Worm (Caenorhabditis elegans) whole organism, L4 larva: Measurements from ENCODE around the gene F58D12.1.
A peak's percentile ranks its signal among the peaks of the same experiment; 100 is the strongest.

Experiments
- D1046.2 ChIP-seq: fragments of 200-800 bp; sonication (Bioruptor generic); IDR thresholded peaks from 2 replicates; pipeline ENCODE4 v1.3.6; 2022; ENCODE audit warnings: missing genetic modification characterization, missing compliant biosample characterization
- F26F4.8 ChIP-seq: fragments of 200-800 bp; sonication (Bioruptor generic); conservative IDR thresholded peaks from 2 replicates; pipeline ENCODE4 v1.3.6; 2022; ENCODE audit warnings: missing genetic modification characterization, missing compliant biosample characterization
- F44E2.7 ChIP-seq: fragments of 200-800 bp; sonication (Bioruptor generic); IDR thresholded peaks from 2 replicates; pipeline ENCODE4 v2.1.2; 2022; ENCODE audit warnings: missing genetic modification characterization, missing compliant biosample characterization
- R02D3.7 ChIP-seq: fragments of 150-350 bp; sonication (generic microtip); optimal IDR thresholded peaks from 3 replicates; lab custom pipeline; 2014; ENCODE audit warnings: missing biosample characterization, missing genetic modification characterization
- T20F7.1 ChIP-seq: fragments of 200-800 bp; sonication (Bioruptor generic); optimal IDR thresholded peaks from 2 replicates; lab custom pipeline; 2018; ENCODE audit warnings: mild to moderate bottlenecking, missing genetic modification characterization, missing compliant biosample characterization
- T26A8.4 ChIP-seq: fragments of 200-800 bp; sonication (Bioruptor generic); IDR thresholded peaks from 2 replicates; pipeline ENCODE4 v1.3.6; 2022; ENCODE audit warnings: missing genetic modification characterization, missing compliant biosample characterization
- Y105C5A.15 ChIP-seq: fragments of 200-800 bp; sonication (Bioruptor generic); IDR thresholded peaks from 2 replicates; pipeline ENCODE4 v1.3.6; 2022; ENCODE audit warnings: missing genetic modification characterization, missing compliant biosample characterization
- Y5F2A.4 ChIP-seq: fragments of 200-800 bp; sonication (Bioruptor generic); optimal IDR thresholded peaks from 2 replicates; lab custom pipeline; 2018; ENCODE audit warnings: mild to moderate bottlenecking, missing genetic modification characterization, missing compliant biosample characterization
- Y75B8A.6 ChIP-seq: fragments of 200-800 bp; sonication (Bioruptor generic); IDR thresholded peaks from 2 replicates; pipeline ENCODE4 v1.3.6; 2022; ENCODE audit warnings: missing genetic modification reagents, missing genetic modification characterization, missing compliant biosample characterization
- ZK546.5 ChIP-seq, 2 experiments: sonication (generic microtip); optimal IDR thresholded peaks; 2 replicates each; lab custom pipeline; 2017; ENCODE audit warnings: missing biosample characterization in 2 of 2, missing genetic modification characterization in 2 of 2
- aha-1 ChIP-seq: fragments of 150-350 bp; peaks from one replicate; lab custom pipeline; 2014; ENCODE audit warnings: missing biosample characterization, missing genetic modification characterization
- arid-1 ChIP-seq: fragments of 200-800 bp; sonication (Bioruptor generic); conservative IDR thresholded peaks from 2 replicates; pipeline ENCODE4 v1.3.6; 2022; ENCODE audit warnings: missing genetic modification reagents, missing genetic modification characterization, missing compliant biosample characterization
- ceh-28 ChIP-seq: fragments of 150-350 bp; optimal IDR thresholded peaks from 2 replicates; lab custom pipeline; 2014; ENCODE audit warnings: missing biosample characterization, missing genetic modification reagents, missing genetic modification characterization
- ceh-44 ChIP-seq: fragments of 200-800 bp; sonication (Bioruptor generic); IDR thresholded peaks from 2 replicates; pipeline ENCODE4 v1.3.6; 2022; ENCODE audit warnings: missing genetic modification reagents, missing genetic modification characterization, missing compliant biosample characterization
- cey-2 ChIP-seq: sonication (generic microtip); optimal IDR thresholded peaks from 3 replicates; lab custom pipeline; 2017; ENCODE audit warnings: missing genetic modification characterization, mild to moderate bottlenecking, missing compliant biosample characterization, antibody characterized with exemption, borderline replicate concordance; ENCODE audit not compliant: insufficient read depth
- ctbp-1 ChIP-seq: fragments of 200-800 bp; sonication (Bioruptor generic); IDR thresholded peaks from 2 replicates; pipeline ENCODE4 v1.3.6; 2022; ENCODE audit warnings: missing genetic modification reagents, missing genetic modification characterization, missing compliant biosample characterization
- daf-12 ChIP-seq: fragments of 150-350 bp; optimal IDR thresholded peaks from 2 replicates; lab custom pipeline; 2014; ENCODE audit warnings: missing biosample characterization, missing genetic modification reagents, missing genetic modification characterization
- daf-16 ChIP-seq, 3 experiments: sonication (generic microtip); optimal IDR thresholded peaks; 2 replicates each; lab custom pipeline; 2016 to 2017; ENCODE audit warnings: missing genetic modification characterization in 3 of 3, missing genetic modification reagents in 3 of 3, mild to moderate bottlenecking in 2 of 3, missing compliant biosample characterization in 2 of 3, missing biosample characterization in 1 of 3, moderate library complexity in 1 of 3
- daf-8 ChIP-seq: fragments of 200-800 bp; sonication (Bioruptor generic); IDR thresholded peaks from 2 replicates; pipeline ENCODE4 v1.3.6; 2022; ENCODE audit warnings: missing genetic modification characterization, missing compliant biosample characterization
- dmd-6 ChIP-seq: fragments of 200-800 bp; sonication (Bioruptor generic); IDR thresholded peaks from 2 replicates; pipeline ENCODE4 v1.3.6; 2022; ENCODE audit warnings: missing genetic modification reagents, missing genetic modification characterization, missing compliant biosample characterization
- dmd-8 ChIP-seq: fragments of 200-800 bp; sonication (Bioruptor generic); IDR thresholded peaks from 2 replicates; pipeline ENCODE4 v1.3.6; 2022; ENCODE audit warnings: missing genetic modification characterization, missing compliant biosample characterization
- dve-1 ChIP-seq: sonication (generic microtip); optimal IDR thresholded peaks from 2 replicates; lab custom pipeline; 2017; ENCODE audit warnings: antibody characterized with exemption, mild to moderate bottlenecking, missing genetic modification characterization, missing compliant biosample characterization; ENCODE audit not compliant: insufficient read depth
- egl-43 ChIP-seq: fragments of 200-800 bp; sonication (Bioruptor generic); IDR thresholded peaks from 2 replicates; pipeline ENCODE4 v1.3.6; 2022; ENCODE audit warnings: missing genetic modification reagents, missing genetic modification characterization, missing compliant biosample characterization
- gei-8 ChIP-seq: fragments of 200-800 bp; sonication (Bioruptor generic); optimal IDR thresholded peaks from 2 replicates; lab custom pipeline; 2018; ENCODE audit warnings: mild to moderate bottlenecking, missing genetic modification characterization, missing compliant biosample characterization
- hif-1 ChIP-seq, 2 experiments: sonication (generic microtip); optimal IDR thresholded peaks; 2 replicates each; lab custom pipeline; 2016 to 2017; ENCODE audit warnings: missing compliant biosample characterization in 2 of 2, missing genetic modification characterization in 2 of 2, missing genetic modification reagents in 2 of 2, missing genotype in 2 of 2, mild to moderate bottlenecking in 1 of 2
- hlh-11 ChIP-seq: fragments of 200-800 bp; sonication (Bioruptor generic); optimal IDR thresholded peaks from 2 replicates; lab custom pipeline; 2018; ENCODE audit warnings: mild to moderate bottlenecking, missing genetic modification characterization, missing compliant biosample characterization
- jun-1 ChIP-seq: fragments of 150-350 bp; optimal IDR thresholded peaks from 2 replicates; lab custom pipeline; 2014; ENCODE audit warnings: missing biosample characterization, missing genetic modification reagents, missing genetic modification characterization
- lin-1 ChIP-seq: fragments of 200-800 bp; sonication (Bioruptor generic); IDR thresholded peaks from 2 replicates; pipeline ENCODE4 v1.3.6; 2022; ENCODE audit warnings: missing genetic modification reagents, missing genetic modification characterization, missing compliant biosample characterization
- lin-13 ChIP-seq: fragments of 150-350 bp; optimal IDR thresholded peaks from 2 replicates; lab custom pipeline; 2014; ENCODE audit warnings: missing biosample characterization, missing genetic modification reagents, missing genetic modification characterization
- lin-29 ChIP-seq: fragments of 200-800 bp; sonication (Bioruptor generic); IDR thresholded peaks from 2 replicates; pipeline ENCODE4 v1.3.6; 2022; ENCODE audit warnings: missing genetic modification reagents, missing genetic modification characterization, missing compliant biosample characterization
- lin-39 ChIP-seq: fragments of 150-350 bp; optimal IDR thresholded peaks from 2 replicates; lab custom pipeline; 2014; ENCODE audit warnings: missing biosample characterization, missing genetic modification reagents, missing genetic modification characterization
- lir-3 ChIP-seq: sonication (generic microtip); optimal IDR thresholded peaks from 2 replicates; lab custom pipeline; 2016; ENCODE audit warnings: mild to moderate bottlenecking, missing genetic modification characterization, missing compliant biosample characterization
- lsy-2 ChIP-seq, 2 experiments: fragments of 150-350 bp in 1 of 2; sonication (generic microtip) in 1 of 2; optimal IDR thresholded peaks; 2 replicates each; lab custom pipeline; 2014 to 2017; ENCODE audit warnings: missing biosample characterization in 2 of 2, missing genetic modification characterization in 2 of 2
- madf-9 ChIP-seq: fragments of 200-800 bp; sonication (Bioruptor generic); conservative IDR thresholded peaks from 2 replicates; pipeline ENCODE4 v1.3.6; 2022; ENCODE audit warnings: missing genetic modification reagents, missing genetic modification characterization, missing compliant biosample characterization
- mdl-1 ChIP-seq, 2 experiments: fragments of 150-350 bp in 1 of 2; sonication (generic microtip) in 1 of 2; optimal IDR thresholded peaks; 2 replicates each; lab custom pipeline; 2014 to 2017; ENCODE audit warnings: missing biosample characterization in 2 of 2, missing genetic modification characterization in 2 of 2
- mdt-29 ChIP-seq: fragments of 200-800 bp; sonication (Bioruptor generic); IDR thresholded peaks from 2 replicates; pipeline ENCODE4 v1.3.6; 2022; ENCODE audit warnings: missing genetic modification reagents, missing genetic modification characterization, missing compliant biosample characterization
- mep-1 ChIP-seq: fragments of 150-350 bp; sonication (generic microtip); optimal IDR thresholded peaks from 3 replicates; lab custom pipeline; 2014; ENCODE audit warnings: missing biosample characterization, missing genetic modification characterization
- mes-2 ChIP-seq: sonication (generic microtip); optimal IDR thresholded peaks from 2 replicates; lab custom pipeline; 2016; ENCODE audit warnings: missing genotype, mild to moderate bottlenecking, missing genetic modification characterization, missing compliant biosample characterization; ENCODE audit not compliant: poor library complexity, severe bottlenecking
- nhr-10 ChIP-seq: fragments of 150-350 bp; optimal IDR thresholded peaks from 2 replicates; lab custom pipeline; 2014; ENCODE audit warnings: missing biosample characterization, missing genetic modification characterization
- nhr-41 ChIP-seq: fragments of 200-800 bp; sonication (Bioruptor generic); IDR thresholded peaks from 2 replicates; pipeline ENCODE4 v1.3.6; 2022; ENCODE audit warnings: missing genetic modification reagents, missing genetic modification characterization, missing compliant biosample characterization
- nhr-77 ChIP-seq: fragments of 150-350 bp; optimal IDR thresholded peaks from 2 replicates; lab custom pipeline; 2014; ENCODE audit warnings: missing biosample characterization, missing genetic modification characterization
- pha-4 ChIP-seq, 2 experiments: fragments of 150-350 bp in 1 of 2; fragments of 200-800 bp in 1 of 2; sonication (Bioruptor generic) in 1 of 2; IDR thresholded peaks in 1 of 2; optimal IDR thresholded peaks in 1 of 2; 2 replicates each; pipeline versions ENCODE4 v1.3.6 to Lab custom; 2014 to 2022; ENCODE audit warnings: missing genetic modification characterization in 2 of 2, missing genetic modification reagents in 2 of 2, missing biosample characterization in 1 of 2, missing compliant biosample characterization in 1 of 2
- set-16 ChIP-seq: fragments of 200-800 bp; sonication (Bioruptor generic); IDR thresholded peaks from 2 replicates; pipeline ENCODE4 v1.3.6; 2022; ENCODE audit warnings: missing genetic modification reagents, missing genetic modification characterization, missing compliant biosample characterization
- tra-1 ChIP-seq: fragments of 200-800 bp; sonication (Bioruptor generic); IDR thresholded peaks from 2 replicates; pipeline ENCODE4 v1.3.6; 2022; ENCODE audit warnings: missing genetic modification reagents, missing genetic modification characterization, missing compliant biosample characterization
- unc-62 ChIP-seq, 3 experiments: fragments of 150-350 bp in 1 of 3; sonication (generic microtip); optimal IDR thresholded peaks in 2 of 3; peaks in 1 of 3; 1 replicate in 1 of 3; 2 replicates in 2 of 3; lab custom pipeline; 2014 to 2017; ENCODE audit warnings: missing biosample characterization in 3 of 3, missing genetic modification characterization in 3 of 3, missing genetic modification reagents in 3 of 3, missing genotype in 1 of 3
- zag-1 ChIP-seq: fragments of 150-350 bp; optimal IDR thresholded peaks from 2 replicates; lab custom pipeline; 2014; ENCODE audit warnings: missing biosample characterization, missing genetic modification characterization

The F58D12.1 gene

DNA sequence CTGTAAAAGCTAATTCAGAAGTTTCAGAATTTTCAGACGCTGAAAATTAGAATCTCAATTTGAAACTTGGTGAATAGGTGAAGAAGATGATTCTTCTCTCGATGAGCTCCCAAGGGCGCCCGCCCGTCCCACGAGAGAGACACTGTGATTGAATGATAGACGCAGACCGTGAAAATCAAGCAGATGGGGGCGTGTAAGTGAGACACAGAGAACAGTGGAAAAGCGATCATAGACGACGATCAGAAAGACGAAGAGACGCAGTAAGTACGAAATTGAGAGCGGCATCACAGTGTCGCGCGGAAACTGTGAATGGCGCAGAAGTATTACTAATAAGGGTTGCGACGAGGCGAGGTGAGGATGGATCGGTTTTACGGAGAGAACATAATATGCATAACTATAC, 47.0 kb upstream of the F58D12.1 start (continued):
- peak; percentile 29 for TF ChIP-seq dve-1 (tag; lab: Kevin White, UChicago)
- TF ChIP-seq aha-1 (tag; lab: Kevin White, UChicago) = peak; percentile 72
- no peak for TF ChIP-seq Y5F2A.4 (GFP tag; lab: Kevin White, UChicago)
- TF ChIP-seq egl-43 (GFP tag; lab: Robert Waterston, UW) = no peak
- TF ChIP-seq lin-29 (GFP tag; lab: Robert Waterston, UW) = no peak
- TF ChIP-seq ceh-28 (tag; lab: Kevin White, UChicago) = no peak
- no peak for TF ChIP-seq dmd-8 (GFP tag; lab: Robert Waterston, UW)
- TF ChIP-seq nhr-10 = no peak
- no peak for TF ChIP-seq nhr-41 (GFP tag; lab: Robert Waterston, UW)

DNA sequence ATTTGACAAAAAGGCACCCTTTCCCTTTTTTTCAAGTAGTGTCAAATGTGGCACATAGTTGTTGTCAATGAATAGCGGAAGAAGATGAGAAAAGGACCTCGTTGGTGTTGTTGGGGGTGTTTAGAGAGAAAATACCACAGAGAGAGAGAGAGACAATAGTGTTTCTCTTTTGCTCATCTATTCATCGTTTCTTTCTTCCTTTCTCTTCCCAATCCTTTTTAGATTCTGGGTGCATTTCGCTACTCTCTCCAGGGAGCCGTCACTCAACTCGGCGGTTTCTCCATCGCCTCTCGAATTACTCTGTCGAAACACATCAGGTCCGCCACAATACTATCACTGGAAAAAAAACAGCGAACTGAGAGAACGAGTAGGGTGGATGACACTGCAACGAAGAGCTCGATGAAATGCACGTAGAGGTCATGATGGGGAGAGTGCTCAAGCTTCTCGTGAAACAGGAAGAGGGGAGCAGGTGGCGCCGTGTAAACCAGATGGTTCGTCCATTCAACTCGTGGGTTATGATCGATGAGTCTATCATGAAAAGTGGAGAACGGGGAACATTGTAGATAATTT, 45.7 kb upstream of the F58D12.1 start:
- TF ChIP-seq cey-2 (tag; lab: Kevin White, UChicago) (no peak), nhr-77 (tag; lab: Kevin White, UChicago) (no peak), lir-3 (tag; lab: Kevin White, UChicago) (no peak), pha-4 (GFP tag; IDR thresholded peaks at IDR 0.05; lab: Robert Waterston, UW) (no peak), pha-4 (tag; optimal IDR thresholded peaks at IDR 0.05; lab: Kevin White, UChicago) (no peak), lin-13 (GFP tag; lab: Kevin White, UChicago) (no peak), ZK546.5 (tag; optimal IDR thresholded peaks at IDR 0.05; lab: Kevin White, UChicago) (no peak), hif-1 (tag; optimal IDR thresholded peaks at IDR 0.05; lab: Kevin White, UChicago) (peak in 1 of 2 experiments; percentile 89), R02D3.7 (tag; lab: Kevin White, UChicago) (no peak), dmd-6 (GFP tag; lab: Robert Waterston, UW) (no peak), tra-1 (GFP tag; lab: Robert Waterston, UW) (peak; percentile 14; the same call in 1 of the 2 replicates), mdt-29 (GFP tag; lab: Robert Waterston, UW) (no peak), D1046.2 (GFP tag; lab: Robert Waterston, UW) (no peak), lin-29 (GFP tag; lab: Robert Waterston, UW) (no peak), daf-16 (GFP tag; optimal IDR thresholded peaks at IDR 0.05; lab: Kevin White, UChicago) (peak in 1 of 2 experiments; percentile 41), daf-16 (tag; optimal IDR thresholded peaks at IDR 0.05; lab: Kevin White, UChicago) (no peak), lsy-2 (tag; optimal IDR thresholded peaks at IDR 0.05; lab: Kevin White, UChicago) (peak in 1 of 2 experiments; percentile 2), dve-1 (tag; lab: Kevin White, UChicago) (no peak), daf-12 (tag; lab: Kevin White, UChicago) (no peak), hlh-11 (tag; lab: Kevin White, UChicago) (peak; percentile 40), T20F7.1 (no peak), madf-9 (GFP tag; lab: Robert Waterston, UW) (no peak), Y75B8A.6 (GFP tag; lab: Robert Waterston, UW) (no peak), daf-8 (GFP tag; lab: Robert Waterston, UW) (no peak), unc-62 (GFP tag; optimal IDR thresholded peaks at IDR 0.05 in 1 of 2; lab: Kevin White, UChicago) (peak in 1 of 2 experiments; percentile 72), unc-62 (tag; optimal IDR thresholded peaks at IDR 0.05; lab: Kevin White, UChicago) (no peak), Y105C5A.15 (GFP tag; lab: Robert Waterston, UW) (no peak), nhr-41 (GFP tag; lab: Robert Waterston, UW) (no peak), nhr-10 (no peak), lin-39 (tag; lab: Kevin White, UChicago) (no peak), zag-1 (tag; lab: Kevin White, UChicago) (no peak), F26F4.8 (GFP tag; lab: Robert Waterston, UW) (no peak), jun-1 (no peak), mep-1 (tag; lab: Kevin White, UChicago) (peak; percentile 51), mes-2 (tag; lab: Kevin White, UChicago) (no peak), set-16 (GFP tag; lab: Robert Waterston, UW) (no peak), lin-1 (GFP tag; lab: Robert Waterston, UW) (no peak), F44E2.7 (no peak), ctbp-1 (GFP tag; lab: Robert Waterston, UW) (no peak), gei-8 (GFP tag; lab: Kevin White, UChicago) (no peak), T26A8.4 (GFP tag; lab: Robert Waterston, UW) (no peak), ceh-44 (GFP tag; lab: Robert Waterston, UW) (no peak), arid-1 (GFP tag; lab: Robert Waterston, UW) (no peak), mdl-1 (tag; optimal IDR thresholded peaks at IDR 0.05; lab: Kevin White, UChicago) (no peak)
